Worm (Caenorhabditis elegans): Measurements from ENCODE around the gene mtr-4.

DNA sequence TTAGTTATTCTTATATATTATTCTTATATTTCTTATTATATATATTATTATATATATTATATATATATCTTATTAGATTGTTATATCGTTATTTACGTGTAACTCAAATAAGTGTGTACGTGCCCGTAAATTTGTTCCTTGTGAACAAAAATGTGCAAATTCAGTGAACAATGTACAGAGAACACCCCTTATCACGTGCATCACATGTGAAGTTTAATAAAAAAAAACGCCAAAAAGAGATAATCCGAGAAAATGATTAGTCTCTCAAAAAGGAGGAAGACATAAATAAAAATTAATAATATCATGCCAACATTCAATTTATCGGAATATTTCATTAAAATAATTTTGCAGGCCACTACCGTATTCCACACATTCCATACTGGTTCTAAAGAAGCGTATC is 25.8 kb upstream of the mtr-4 start:
- TF ChIP-seq skn-1 (tag; optimal IDR thresholded peaks at IDR 0.05) (no peak), nhr-11 (tag; optimal IDR thresholded peaks at IDR 0.05) (no peak), sma-9 (GFP tag; optimal IDR thresholded peaks at IDR 0.05) (peak; percentile 14), sma-9 (tag; optimal IDR thresholded peaks at IDR 0.05) (no peak), unc-39 (tag; optimal IDR thresholded peaks at IDR 0.05) (no peak), lsy-2 (tag; optimal IDR thresholded peaks at IDR 0.05) (no peak), unc-55 (GFP tag; optimal IDR thresholded peaks at IDR 0.05) (no peak), zag-1 (tag; optimal IDR thresholded peaks at IDR 0.05) (no peak)

All from whole organism, L2 larva.